Worm (Caenorhabditis elegans) whole organism, early embryonic: ENCODE results near the gene lgc-54.

Experiments
- F13C5.2 ChIP-seq: sonication (generic microtip); optimal IDR thresholded peaks from 2 replicates; lab custom pipeline; 2017; ENCODE audit warnings: mild to moderate bottlenecking, missing genetic modification characterization, inconsistent platforms, missing compliant biosample characterization
- aly-1 ChIP-seq: sonication (generic microtip); optimal IDR thresholded peaks from 2 replicates; lab custom pipeline; 2016; ENCODE audit warnings: missing genetic modification characterization, missing compliant biosample characterization
- ama-1 ChIP-seq: fragments of 150-350 bp; optimal IDR thresholded peaks from 2 replicates; lab custom pipeline; 2014
- ceh-36 ChIP-seq: sonication (generic microtip); optimal IDR thresholded peaks from 2 replicates; lab custom pipeline; 2016; ENCODE audit warnings: missing genetic modification characterization, inconsistent platforms, missing compliant biosample characterization
- ets-7 ChIP-seq: sonication (generic microtip); optimal IDR thresholded peaks from 2 replicates; lab custom pipeline; 2016; ENCODE audit warnings: missing genotype, missing genetic modification characterization, missing compliant biosample characterization
- hmg-4 ChIP-seq: fragments of 200-800 bp; sonication (Bioruptor generic); optimal IDR thresholded peaks from 2 replicates; lab custom pipeline; 2018; ENCODE audit warnings: mild to moderate bottlenecking, missing genetic modification characterization, missing compliant biosample characterization
- hnd-1 ChIP-seq: sonication (generic microtip); optimal IDR thresholded peaks from 2 replicates; lab custom pipeline; 2016; ENCODE audit warnings: missing genetic modification characterization, missing compliant biosample characterization
- pes-1 ChIP-seq: fragments of 200-800 bp; sonication (Bioruptor generic); IDR thresholded peaks from 2 replicates; pipeline ENCODE4 v1.3.6; 2022; ENCODE audit warnings: missing genetic modification reagents, missing genetic modification characterization, missing compliant biosample characterization
- sea-1 ChIP-seq: fragments of 200-800 bp; sonication (Bioruptor generic); conservative IDR thresholded peaks from 2 replicates; pipeline ENCODE4 v1.3.6; 2022; ENCODE audit warnings: missing genetic modification characterization, missing compliant biosample characterization
- tbx-11 ChIP-seq: fragments of 200-800 bp; sonication (Bioruptor generic); IDR thresholded peaks from 2 replicates; pipeline ENCODE4 v1.3.6; 2022; ENCODE audit warnings: missing genetic modification characterization, missing compliant biosample characterization
- tra-4 ChIP-seq: sonication (generic microtip); optimal IDR thresholded peaks from 2 replicates; lab custom pipeline; 2017; ENCODE audit warnings: missing genetic modification characterization, missing compliant biosample characterization

DNA sequence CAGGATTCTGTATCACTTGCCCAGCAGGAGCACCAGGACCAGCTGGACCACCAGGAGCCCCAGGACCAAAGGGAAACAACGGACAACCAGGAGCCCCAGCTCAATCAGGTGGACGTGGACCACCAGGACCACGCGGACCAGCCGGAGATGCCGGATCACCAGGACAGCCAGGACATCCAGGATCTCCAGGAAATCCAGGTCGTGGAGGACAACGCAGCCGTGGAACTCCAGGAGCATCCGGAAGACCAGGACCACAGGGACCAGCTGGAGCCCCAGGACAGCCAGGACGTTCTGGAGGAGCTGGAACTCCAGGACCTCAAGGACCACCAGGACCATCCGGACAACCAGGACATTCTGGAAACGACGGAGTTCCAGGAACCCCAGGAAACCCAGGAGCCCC lies 10.4 kb downstream of the lgc-54 start:
- TF ChIP-seq hmg-4 (GFP tag; lab: Kevin White, UChicago) (no peak), tra-4 (tag; lab: Kevin White, UChicago) (no peak), ama-1 (lab: Kevin White, UChicago) (no peak), ceh-36 (no peak), aly-1 (no peak), ets-7 (tag; lab: Kevin White, UChicago) (no peak), F13C5.2 (tag; lab: Kevin White, UChicago) (no peak), hnd-1 (tag; lab: Kevin White, UChicago) (no peak), tbx-11 (GFP tag; lab: Robert Waterston, UW) (no peak), pes-1 (GFP tag; lab: Robert Waterston, UW) (no peak), sea-1 (no peak)
